Worm (Caenorhabditis elegans) whole organism, L2 larva: Measurements from ENCODE around the gene C55A6.6.

ENCODE experiments used
- F13H6.1 ChIP-seq: sonication (generic microtip); optimal IDR thresholded peaks from 2 replicates; lab custom pipeline; 2016; ENCODE audit warnings: missing genetic modification characterization, missing compliant biosample characterization
- R02D3.7 ChIP-seq: fragments of 150-350 bp; optimal IDR thresholded peaks from 2 replicates; lab custom pipeline; 2014; ENCODE audit warnings: missing biosample characterization, missing genetic modification characterization
- Y55F3AM.14 ChIP-seq: fragments of 200-800 bp; sonication (Bioruptor generic); optimal IDR thresholded peaks from 2 replicates; lab custom pipeline; 2018; ENCODE audit warnings: mild to moderate bottlenecking, missing genetic modification characterization, missing compliant biosample characterization
- ZK546.5 ChIP-seq: sonication (generic microtip); optimal IDR thresholded peaks from 2 replicates; lab custom pipeline; 2017; ENCODE audit warnings: missing biosample characterization, missing genetic modification characterization
- alr-1 ChIP-seq: fragments of 150-350 bp; optimal IDR thresholded peaks from 2 replicates; lab custom pipeline; 2014; ENCODE audit warnings: missing biosample characterization, missing genetic modification characterization
- aly-2 ChIP-seq: fragments of 150-350 bp; optimal IDR thresholded peaks from 2 replicates; lab custom pipeline; 2014; ENCODE audit warnings: missing biosample characterization, missing genetic modification characterization
- ama-1 ChIP-seq: fragments of 150-350 bp; optimal IDR thresholded peaks from 2 replicates; lab custom pipeline; 2018; ENCODE audit warnings: inconsistent platforms
- blmp-1 ChIP-seq: sonication (generic microtip); optimal IDR thresholded peaks from 2 replicates; lab custom pipeline; 2017; ENCODE audit warnings: missing genetic modification characterization, mild to moderate bottlenecking, missing compliant biosample characterization, antibody characterized with exemption, moderate library complexity; ENCODE audit not compliant: insufficient read depth
- ceh-16 ChIP-seq: fragments of 150-350 bp; optimal IDR thresholded peaks from 2 replicates; lab custom pipeline; 2014; ENCODE audit warnings: missing biosample characterization, missing genetic modification characterization
- ceh-82 ChIP-seq: fragments of 150-350 bp; optimal IDR thresholded peaks from 2 replicates; lab custom pipeline; 2014; ENCODE audit warnings: missing biosample characterization, missing genetic modification characterization
- crh-2 ChIP-seq: sonication (generic microtip); optimal IDR thresholded peaks from 2 replicates; lab custom pipeline; 2017; ENCODE audit warnings: missing biosample characterization, missing genetic modification characterization
- egl-27 ChIP-seq: sonication (generic microtip); optimal IDR thresholded peaks from 3 replicates; lab custom pipeline; 2017; ENCODE audit warnings: missing biosample characterization, missing genetic modification reagents, missing genetic modification characterization
- elt-1 ChIP-seq: fragments of 150-350 bp; optimal IDR thresholded peaks from 2 replicates; lab custom pipeline; 2014; ENCODE audit warnings: missing biosample characterization, missing genetic modification characterization
- fos-1 ChIP-seq: fragments of 150-350 bp; optimal IDR thresholded peaks from 2 replicates; lab custom pipeline; 2014; ENCODE audit warnings: missing biosample characterization, missing genetic modification characterization
- gmeb-1 ChIP-seq: fragments of 150-350 bp; optimal IDR thresholded peaks from 2 replicates; lab custom pipeline; 2014; ENCODE audit warnings: missing biosample characterization, missing genetic modification characterization
- lin-11 ChIP-seq: fragments of 150-350 bp; sonication (generic microtip); optimal IDR thresholded peaks from 2 replicates; lab custom pipeline; 2014; ENCODE audit warnings: missing biosample characterization, missing genetic modification characterization, inconsistent platforms, mixed read lengths
- lin-13 ChIP-seq: fragments of 150-350 bp; optimal IDR thresholded peaks from 2 replicates; lab custom pipeline; 2014; ENCODE audit warnings: missing biosample characterization, missing genetic modification reagents, missing genetic modification characterization
- lin-39 ChIP-seq: fragments of 150-350 bp; optimal IDR thresholded peaks from 2 replicates; lab custom pipeline; 2014; ENCODE audit warnings: missing biosample characterization, missing genetic modification reagents, missing genetic modification characterization
- mab-5 ChIP-seq: fragments of 150-350 bp; optimal IDR thresholded peaks from 2 replicates; lab custom pipeline; 2014; ENCODE audit warnings: missing biosample characterization, missing genetic modification characterization
- mdl-1 ChIP-seq, 2 experiments: fragments of 150-350 bp in 1 of 2; sonication (generic microtip) in 1 of 2; optimal IDR thresholded peaks; 2 replicates each; lab custom pipeline; 2017; ENCODE audit warnings: missing biosample characterization in 2 of 2, missing genetic modification characterization in 2 of 2
- nhr-11 ChIP-seq: fragments of 150-350 bp; optimal IDR thresholded peaks from 2 replicates; lab custom pipeline; 2014; ENCODE audit warnings: missing biosample characterization, missing genetic modification characterization
- nhr-12 ChIP-seq: fragments of 150-350 bp; optimal IDR thresholded peaks from 2 replicates; lab custom pipeline; 2014; ENCODE audit warnings: missing biosample characterization, missing genetic modification characterization
- nhr-129 ChIP-seq: fragments of 150-350 bp; optimal IDR thresholded peaks from 2 replicates; lab custom pipeline; 2014; ENCODE audit warnings: missing biosample characterization, missing genetic modification characterization
- nhr-23 ChIP-seq: fragments of 150-350 bp; optimal IDR thresholded peaks from 2 replicates; lab custom pipeline; 2014; ENCODE audit warnings: missing biosample characterization, missing genetic modification reagents, missing genetic modification characterization
- nhr-237 ChIP-seq: fragments of 150-350 bp; optimal IDR thresholded peaks from 2 replicates; lab custom pipeline; 2014; ENCODE audit warnings: missing biosample characterization, missing genetic modification characterization
- nhr-25 ChIP-seq: fragments of 150-350 bp; sonication (generic microtip); optimal IDR thresholded peaks from 3 replicates; lab custom pipeline; 2014; ENCODE audit warnings: missing biosample characterization, missing genetic modification characterization
- peb-1 ChIP-seq: fragments of 150-350 bp; optimal IDR thresholded peaks from 2 replicates; lab custom pipeline; 2014; ENCODE audit warnings: missing biosample characterization, missing genetic modification characterization
- sem-4 ChIP-seq: fragments of 150-350 bp; optimal IDR thresholded peaks from 2 replicates; lab custom pipeline; 2014; ENCODE audit warnings: missing biosample characterization, missing genetic modification reagents, missing genetic modification characterization
- sma-3 ChIP-seq: sonication (generic microtip); optimal IDR thresholded peaks from 2 replicates; lab custom pipeline; 2016; ENCODE audit warnings: missing genetic modification reagents, missing genetic modification characterization, missing compliant biosample characterization
- sma-9 ChIP-seq, 2 experiments: fragments of 150-350 bp in 1 of 2; sonication (generic microtip) in 1 of 2; optimal IDR thresholded peaks; 2 replicates each; lab custom pipeline; 2014 to 2016; ENCODE audit warnings: missing genetic modification characterization in 2 of 2, mild to moderate bottlenecking in 1 of 2, missing biosample characterization in 1 of 2, missing compliant biosample characterization in 1 of 2, missing genetic modification reagents in 1 of 2, moderate library complexity in 1 of 2
- snpc-4 ChIP-seq: fragments of 150-350 bp; optimal IDR thresholded peaks from 2 replicates; lab custom pipeline; 2014; ENCODE audit warnings: missing biosample characterization, missing genetic modification characterization
- unc-55 ChIP-seq: fragments of 150-350 bp; sonication (generic microtip); optimal IDR thresholded peaks from 3 replicates; lab custom pipeline; 2014; ENCODE audit warnings: missing biosample characterization, missing genetic modification reagents, missing genetic modification characterization
- unc-62 ChIP-seq: fragments of 150-350 bp; optimal IDR thresholded peaks from 2 replicates; lab custom pipeline; 2014; ENCODE audit warnings: missing biosample characterization, missing genetic modification reagents, missing genetic modification characterization
- ztf-1 ChIP-seq: fragments of 200-800 bp; sonication (Bioruptor generic); conservative IDR thresholded peaks from 2 replicates; pipeline ENCODE4 v1.3.6; 2022; ENCODE audit warnings: missing genetic modification characterization, missing compliant biosample characterization
- ztf-4 ChIP-seq: fragments of 150-350 bp; optimal IDR thresholded peaks from 2 replicates; lab custom pipeline; 2014; ENCODE audit warnings: missing biosample characterization, missing genetic modification characterization

Gene C55A6.6

DNA sequence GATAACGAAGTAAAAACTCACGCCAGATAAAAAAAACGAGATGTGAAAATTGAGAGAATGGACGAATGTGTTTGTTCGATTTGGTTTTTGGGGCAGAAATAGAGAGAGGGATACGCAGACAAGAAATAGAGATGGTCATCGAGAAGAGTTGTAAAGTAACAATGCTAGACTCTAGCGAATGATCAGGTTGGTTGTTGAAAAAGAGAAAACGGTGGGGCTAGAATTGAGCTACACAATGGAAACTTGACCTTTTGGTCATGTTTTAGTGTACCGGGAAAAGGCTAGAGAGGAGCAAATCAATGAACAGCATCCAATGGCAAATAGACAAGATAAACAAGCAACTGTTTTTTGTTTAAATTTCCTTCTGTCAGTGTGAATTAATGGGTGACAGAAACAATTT, 24.2 kb downstream of the C55A6.6 start, which contains the start of gene dhs-19:
dhs-19 (minus strand) TSS at position 101 of the 400 bp plus-strand sequence.
- TF ChIP-seq unc-55 (GFP tag; lab: Kevin White, UChicago) (no peak), crh-2 (tag; lab: Kevin White, UChicago) (no peak), gmeb-1 (no peak), sem-4 (tag; lab: Kevin White, UChicago) (no peak), nhr-25 (tag; lab: Kevin White, UChicago) (no peak), ceh-82 (tag; lab: Kevin White, UChicago) (no peak), alr-1 (tag; lab: Kevin White, UChicago) (no peak), egl-27 (no peak), snpc-4 (tag; lab: Kevin White, UChicago) (no peak), aly-2 (tag; lab: Kevin White, UChicago) (no peak), fos-1 (tag; lab: Kevin White, UChicago) (no peak), nhr-11 (tag; lab: Kevin White, UChicago) (no peak), elt-1 (tag; lab: Kevin White, UChicago) (no peak), nhr-23 (no peak), nhr-237 (tag; lab: Kevin White, UChicago) (no peak), sma-9 (GFP tag; optimal IDR thresholded peaks at IDR 0.05; lab: Kevin White, UChicago) (no peak), sma-9 (tag; optimal IDR thresholded peaks at IDR 0.05; lab: Kevin White, UChicago) (no peak), lin-11 (tag; lab: Kevin White, UChicago) (no peak), peb-1 (tag; lab: Kevin White, UChicago) (no peak), unc-62 (GFP tag; lab: Kevin White, UChicago) (no peak), blmp-1 (no peak)

DNA sequence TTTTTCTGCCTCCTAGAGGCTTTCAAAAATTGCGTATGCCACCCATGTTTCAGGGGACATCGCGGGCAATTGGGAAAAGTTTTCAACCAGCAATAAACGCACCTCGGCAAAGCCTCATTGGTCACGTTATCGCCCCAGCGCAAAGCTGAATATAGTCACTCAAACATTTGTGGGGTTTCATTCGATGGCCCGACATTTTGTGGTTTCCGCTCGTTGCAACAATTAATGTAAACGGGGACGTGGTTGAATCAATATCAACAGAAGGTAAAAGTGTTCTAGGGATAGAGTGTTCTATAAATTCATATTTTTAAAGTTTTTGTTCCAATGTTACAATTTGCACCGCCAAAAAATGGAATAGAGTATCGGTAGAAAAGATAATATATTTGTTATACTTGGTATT, 26.2 kb downstream of the C55A6.6 start:
- TF ChIP-seq sma-3: no peak
- no peak for TF ChIP-seq ceh-16 (tag; lab: Kevin White, UChicago)

DNA sequence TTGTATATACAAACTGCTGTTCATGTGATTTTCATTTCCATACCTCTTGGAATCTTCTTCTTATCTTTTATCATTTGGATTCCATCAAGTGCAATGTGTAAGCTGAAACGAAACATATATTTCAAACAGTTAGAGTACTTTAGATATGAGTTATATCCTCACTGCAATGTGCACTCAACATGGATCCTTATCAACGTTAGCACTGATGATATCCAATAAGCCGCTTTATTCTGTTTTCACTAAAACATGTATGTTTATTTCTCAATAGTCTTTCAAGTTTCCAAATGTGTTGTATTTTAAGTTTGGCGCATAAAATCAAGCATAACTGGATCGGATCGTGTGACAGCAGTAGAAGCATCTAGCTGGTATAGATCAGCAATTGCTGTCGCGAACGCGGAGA, 27.9 kb downstream of the C55A6.6 start, which contains the start of gene T11F9.10:
T11F9.10 (plus strand) TSS at position 301 of the 400 bp plus-strand sequence.
- TF ChIP-seq peb-1 (tag; lab: Kevin White, UChicago) (no peak), F13H6.1 (tag; lab: Kevin White, UChicago) (no peak), mdl-1 (tag; optimal IDR thresholded peaks at IDR 0.05; lab: Kevin White, UChicago) (no peak), ztf-1 (GFP tag; lab: Robert Waterston, UW) (no peak), lin-11 (tag; lab: Kevin White, UChicago) (no peak), Y55F3AM.14 (GFP tag; lab: Kevin White, UChicago) (no peak), sma-9 (GFP tag; optimal IDR thresholded peaks at IDR 0.05; lab: Kevin White, UChicago) (no peak), sma-9 (tag; optimal IDR thresholded peaks at IDR 0.05; lab: Kevin White, UChicago) (no peak), nhr-25 (tag; lab: Kevin White, UChicago) (no peak), lin-39 (no peak), aly-2 (tag; lab: Kevin White, UChicago) (no peak), sma-3 (no peak), mab-5 (tag; lab: Kevin White, UChicago) (no peak), elt-1 (tag; lab: Kevin White, UChicago) (no peak), nhr-129 (tag; lab: Kevin White, UChicago) (no peak), lin-13 (no peak), unc-62 (GFP tag; lab: Kevin White, UChicago) (no peak), ZK546.5 (tag; lab: Kevin White, UChicago) (no peak), nhr-12 (tag; lab: Kevin White, UChicago) (no peak)

DNA sequence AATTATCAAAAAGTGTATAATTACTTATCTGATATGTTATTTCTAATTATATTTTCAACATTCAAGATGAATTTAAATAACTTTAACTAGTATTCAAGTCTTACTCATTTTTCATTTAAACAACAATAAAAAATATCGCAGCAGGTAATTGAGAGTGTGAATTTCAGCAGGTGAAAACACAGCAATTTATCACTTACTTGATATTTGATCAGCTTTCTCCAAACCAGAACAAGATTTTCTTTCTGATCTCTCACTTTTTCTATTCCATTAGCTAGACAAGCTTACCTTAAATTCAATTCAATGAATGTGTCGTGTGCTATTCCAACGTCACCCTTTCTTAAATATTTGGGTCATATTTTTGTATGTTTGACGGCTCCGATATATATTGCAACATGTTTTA, 29.0 kb downstream of the C55A6.6 start, which contains the start of gene srh-1:
srh-1 (plus strand) TSS at position 301 of the 400 bp plus-strand sequence.
- no peak for TF ChIP-seq nhr-23
- TF ChIP-seq ama-1 (lab: Kevin White, UChicago): no peak
- no peak for TF ChIP-seq ztf-4
- no peak for TF ChIP-seq nhr-11 (tag; lab: Kevin White, UChicago)
- TF ChIP-seq R02D3.7 (tag; lab: Kevin White, UChicago): no peak
- TF ChIP-seq unc-55 (GFP tag; lab: Kevin White, UChicago): no peak
- no peak for TF ChIP-seq nhr-12 (tag; lab: Kevin White, UChicago)
- TF ChIP-seq aly-2 (tag; lab: Kevin White, UChicago): no peak
- TF ChIP-seq, all 48 proteins: peak for 0
